Fruit fly (Drosophila melanogaster): ENCODE measurements around the gene CG11345.

- TF ChIP-seq ttk (optimal IDR thresholded peaks at IDR 0.05) (no peak), Sin3A (optimal IDR thresholded peaks at IDR 0.05) (no peak), Myc (optimal IDR thresholded peaks at IDR 0.05) (no peak), psq (optimal IDR thresholded peaks at IDR 0.05) (no peak)
Measured at dm6 chr3L:4484623-4485022, 26.7 kb upstream of the CG11345 start.

All from Kc167 (cell line).